Fruit fly (Drosophila melanogaster) whole organism, embryonic: ENCODE data around the gene CG10011.

Source experiments
- Ada2b ChIP-seq: fragments of 200-800 bp; sonication (Bioruptor generic); IDR thresholded peaks from 2 replicates; pipeline ENCODE4 v1.3.6; 2022; ENCODE audit warnings: missing biosample characterization, missing genetic modification characterization
- Atf3 ChIP-seq: fragments of 200-800 bp; sonication (Bioruptor generic); optimal IDR thresholded peaks from 3 replicates; lab custom pipeline; 2016; ENCODE audit warnings: missing biosample characterization, missing genetic modification characterization
- B-H2 ChIP-seq: fragments of 200-800 bp; sonication (Bioruptor generic); optimal IDR thresholded peaks from 2 replicates; lab custom pipeline; 2018; ENCODE audit warnings: missing biosample characterization, mild to moderate bottlenecking, missing genetic modification characterization
- CG10274 ChIP-seq: fragments of 200-800 bp; sonication (Bioruptor generic); optimal IDR thresholded peaks from 3 replicates; lab custom pipeline; 2017; ENCODE audit warnings: missing biosample characterization, mild to moderate bottlenecking, missing genetic modification characterization
- CG10431 ChIP-seq: fragments of 200-800 bp; sonication (Bioruptor generic); optimal IDR thresholded peaks from 3 replicates; lab custom pipeline; 2018; ENCODE audit warnings: missing biosample characterization, mild to moderate bottlenecking, missing genetic modification characterization
- CG10543 ChIP-seq: fragments of 200-800 bp; sonication (Bioruptor generic); optimal IDR thresholded peaks from 3 replicates; lab custom pipeline; 2017; ENCODE audit warnings: missing biosample characterization, mild to moderate bottlenecking, missing genetic modification characterization, moderate library complexity
- CG12104 ChIP-seq: fragments of 200-800 bp; sonication (Bioruptor generic); optimal IDR thresholded peaks from 3 replicates; lab custom pipeline; 2016; ENCODE audit warnings: missing biosample characterization, missing genetic modification characterization
- CG12236 ChIP-seq: fragments of 200-800 bp; sonication (Bioruptor generic); optimal IDR thresholded peaks from 2 replicates; lab custom pipeline; 2016; ENCODE audit warnings: missing biosample characterization, missing genetic modification characterization
- CG1529 ChIP-seq: fragments of 200-800 bp; sonication (Bioruptor generic); optimal IDR thresholded peaks from 3 replicates; lab custom pipeline; 2018; ENCODE audit warnings: missing biosample characterization, missing genetic modification characterization
- CG17912 ChIP-seq: fragments of 200-800 bp; sonication (Bioruptor generic); optimal IDR thresholded peaks from 2 replicates; lab custom pipeline; 2018; ENCODE audit warnings: missing biosample characterization, mild to moderate bottlenecking, missing genetic modification characterization
- CG2199 ChIP-seq: fragments of 200-800 bp; sonication (Bioruptor generic); IDR thresholded peaks from 3 replicates; pipeline ENCODE4 v1.3.6; 2022; ENCODE audit warnings: missing biosample characterization, missing genetic modification characterization
- CG2712 ChIP-seq: fragments of 200-800 bp; optimal IDR thresholded peaks from 3 replicates; lab custom pipeline; 2019; ENCODE audit warnings: missing biosample characterization, mild to moderate bottlenecking, missing genetic modification characterization, moderate library complexity
- CG2875 ChIP-seq: fragments of 200-800 bp; sonication (Bioruptor generic); optimal IDR thresholded peaks from 2 replicates; lab custom pipeline; 2017; ENCODE audit warnings: missing biosample characterization, mild to moderate bottlenecking, missing genetic modification characterization, missing genetic modification reagents
- CG30020 ChIP-seq: fragments of 200-800 bp; optimal IDR thresholded peaks from 2 replicates; lab custom pipeline; 2019; ENCODE audit warnings: missing biosample characterization, mild to moderate bottlenecking, missing genetic modification characterization, moderate library complexity
- CG4424 ChIP-seq: fragments of 200-800 bp; sonication (Bioruptor generic); optimal IDR thresholded peaks from 3 replicates; lab custom pipeline; 2016; ENCODE audit warnings: missing biosample characterization, missing genetic modification characterization
- CG8089 ChIP-seq: fragments of 200-800 bp; sonication (Bioruptor generic); optimal IDR thresholded peaks from 3 replicates; lab custom pipeline; 2016; ENCODE audit warnings: missing biosample characterization, missing genetic modification characterization
- CG8944 ChIP-seq: fragments of 200-800 bp; sonication (Bioruptor generic); optimal IDR thresholded peaks from 3 replicates; lab custom pipeline; 2016; ENCODE audit warnings: missing biosample characterization, missing genetic modification characterization
- CG9215 ChIP-seq: fragments of 200-800 bp; sonication (Bioruptor generic); IDR thresholded peaks from 2 replicates; pipeline ENCODE4 v1.3.6; 2022; ENCODE audit warnings: missing biosample characterization, missing genetic modification characterization
- Elba2 ChIP-seq: fragments of 200-800 bp; sonication (Bioruptor generic); optimal IDR thresholded peaks from 3 replicates; lab custom pipeline; 2016; ENCODE audit warnings: missing biosample characterization, missing genetic modification characterization
- Ets65A ChIP-seq: fragments of 200-800 bp; sonication (Bioruptor generic); peaks from one replicate; lab custom pipeline; 2016; ENCODE audit warnings: missing biosample characterization, missing genetic modification characterization
- Lim3 ChIP-seq: fragments of 200-800 bp; sonication (Bioruptor generic); IDR thresholded peaks from 2 replicates; pipeline ENCODE4 v1.3.6; 2022; ENCODE audit warnings: missing biosample characterization, missing genetic modification characterization
- Meics ChIP-seq: fragments of 200-800 bp; sonication (Bioruptor generic); optimal IDR thresholded peaks from 2 replicates; lab custom pipeline; 2017; ENCODE audit warnings: missing biosample characterization, mild to moderate bottlenecking, missing genetic modification characterization
- NC2α ChIP-seq: fragments of 200-800 bp; sonication (Bioruptor generic); optimal IDR thresholded peaks from 2 replicates; lab custom pipeline; 2016; ENCODE audit warnings: missing biosample characterization, missing genetic modification characterization
- NC2β ChIP-seq: fragments of 200-800 bp; sonication (Bioruptor generic); optimal IDR thresholded peaks from 2 replicates; lab custom pipeline; 2016; ENCODE audit warnings: missing biosample characterization, missing genetic modification characterization
- Rfx ChIP-seq: fragments of 200-800 bp; sonication (Bioruptor generic); IDR thresholded peaks from 2 replicates; pipeline ENCODE4 v1.3.6; 2022; ENCODE audit warnings: missing biosample characterization, missing genetic modification characterization
- ara ChIP-seq: fragments of 200-800 bp; sonication (Bioruptor generic); IDR thresholded peaks from 2 replicates; pipeline ENCODE4 v1.3.6; 2022; ENCODE audit warnings: missing biosample characterization, missing genetic modification characterization
- dati ChIP-seq: fragments of 200-800 bp; sonication (Bioruptor generic); IDR thresholded peaks from 2 replicates; pipeline ENCODE4 v1.3.6; 2022; ENCODE audit warnings: missing biosample characterization, missing genetic modification characterization
- ems ChIP-seq: fragments of 200-800 bp; sonication (Bioruptor generic); optimal IDR thresholded peaks from 3 replicates; lab custom pipeline; 2016; ENCODE audit warnings: missing biosample characterization, missing genetic modification characterization
- en ChIP-seq: fragments of 200-800 bp; sonication (Bioruptor generic); optimal IDR thresholded peaks from 2 replicates; lab custom pipeline; 2016; ENCODE audit warnings: missing biosample characterization, missing genetic modification characterization
- gfzf ChIP-seq: fragments of 200-800 bp; sonication (Bioruptor generic); optimal IDR thresholded peaks from 2 replicates; lab custom pipeline; 2016; ENCODE audit warnings: missing biosample characterization, mild to moderate bottlenecking, missing genetic modification characterization, moderate library complexity
- hbn ChIP-seq: fragments of 200-800 bp; sonication (Bioruptor generic); IDR thresholded peaks from 2 replicates; pipeline ENCODE4 v1.3.6; 2022; ENCODE audit warnings: missing biosample characterization, missing genetic modification characterization; ENCODE audit not compliant: partially characterized antibody
- hth ChIP-seq: fragments of >200 bp; optimal IDR thresholded peaks from 2 replicates; lab custom pipeline; 2017; ENCODE audit warnings: inconsistent platforms
- jing ChIP-seq: fragments of 200-800 bp; sonication (Bioruptor generic); optimal IDR thresholded peaks from 2 replicates; lab custom pipeline; 2018; ENCODE audit warnings: missing biosample characterization, mild to moderate bottlenecking, missing genetic modification characterization
- nom ChIP-seq: fragments of 200-800 bp; sonication (Bioruptor generic); optimal IDR thresholded peaks from 2 replicates; lab custom pipeline; 2017; ENCODE audit warnings: missing biosample characterization, missing genetic modification characterization, mild to moderate bottlenecking, moderate library complexity, missing genetic modification reagents
- pan ChIP-seq, 4 experiments: fragments of >200 bp in 3 of 4; fragments of 200-800 bp in 1 of 4; sonication (Bioruptor generic) in 1 of 4; optimal IDR thresholded peaks in 3 of 4; IDR thresholded peaks in 1 of 4; 2 replicates each; pipeline versions ENCODE4 v1.3.6 to Lab custom; 2017 to 2022; ENCODE audit warnings: missing biosample characterization in 2 of 4, missing genetic modification characterization in 2 of 4, mixed read lengths in 1 of 4
- peb ChIP-seq: fragments of 200-800 bp; sonication (Bioruptor generic); IDR thresholded peaks from 2 replicates; pipeline ENCODE4 v1.3.6; 2022; ENCODE audit warnings: missing biosample characterization, missing genetic modification characterization
- pros ChIP-seq: fragments of 200-800 bp; sonication (Bioruptor generic); optimal IDR thresholded peaks from 3 replicates; lab custom pipeline; 2019; ENCODE audit warnings: missing biosample characterization, mild to moderate bottlenecking, missing genetic modification characterization, moderate library complexity
- run ChIP-seq: fragments of 200-800 bp; sonication (Bioruptor generic); optimal IDR thresholded peaks from 3 replicates; lab custom pipeline; 2018; ENCODE audit warnings: missing biosample characterization, mild to moderate bottlenecking, missing genetic modification characterization
- schlank ChIP-seq: fragments of 200-800 bp; sonication (Bioruptor generic); optimal IDR thresholded peaks from 2 replicates; lab custom pipeline; 2018; ENCODE audit warnings: missing biosample characterization, mild to moderate bottlenecking, missing genetic modification characterization
- sens-2 ChIP-seq: fragments of 200-800 bp; sonication (Bioruptor generic); IDR thresholded peaks from 2 replicates; pipeline ENCODE4 v1.3.6; 2022; ENCODE audit warnings: missing biosample characterization, missing genetic modification characterization
- shn ChIP-seq: fragments of 200-800 bp; sonication (Bioruptor generic); optimal IDR thresholded peaks from 3 replicates; lab custom pipeline; 2016; ENCODE audit warnings: missing biosample characterization, missing genetic modification characterization
- so ChIP-seq: fragments of 200-800 bp; sonication (Bioruptor generic); IDR thresholded peaks from 3 replicates; pipeline ENCODE4 v1.3.6; 2022; ENCODE audit warnings: missing biosample characterization, missing genetic modification characterization
- sug ChIP-seq: fragments of 200-800 bp; optimal IDR thresholded peaks from 2 replicates; lab custom pipeline; 2019; ENCODE audit warnings: missing biosample characterization, mild to moderate bottlenecking, missing genetic modification characterization, moderate library complexity
- tap ChIP-seq: fragments of 200-800 bp; optimal IDR thresholded peaks from 3 replicates; lab custom pipeline; 2019; ENCODE audit warnings: missing biosample characterization, mild to moderate bottlenecking, missing genetic modification characterization, moderate library complexity
- tna ChIP-seq: fragments of 200-800 bp; sonication (Bioruptor generic); IDR thresholded peaks from 2 replicates; pipeline ENCODE4 v1.3.6; 2022; ENCODE audit warnings: missing biosample characterization, missing genetic modification characterization; ENCODE audit not compliant: partially characterized antibody
- ttk ChIP-seq: fragments of 200-800 bp; sonication (Bioruptor generic); IDR thresholded peaks from 2 replicates; pipeline ENCODE4 v2.1.2; 2022; ENCODE audit warnings: missing biosample characterization, missing genetic modification characterization
- tx ChIP-seq: fragments of 200-800 bp; sonication (Bioruptor generic); optimal IDR thresholded peaks from 2 replicates; lab custom pipeline; 2016; ENCODE audit warnings: missing biosample characterization, missing genetic modification characterization
- yki ChIP-seq: fragments of >200 bp; optimal IDR thresholded peaks from 3 replicates; lab custom pipeline; 2018
- zen ChIP-seq: fragments of 200-800 bp; sonication (Bioruptor generic); optimal IDR thresholded peaks from 3 replicates; lab custom pipeline; 2018; ENCODE audit warnings: missing biosample characterization, mild to moderate bottlenecking, missing genetic modification characterization, moderate library complexity

The CG10011 gene

DNA sequence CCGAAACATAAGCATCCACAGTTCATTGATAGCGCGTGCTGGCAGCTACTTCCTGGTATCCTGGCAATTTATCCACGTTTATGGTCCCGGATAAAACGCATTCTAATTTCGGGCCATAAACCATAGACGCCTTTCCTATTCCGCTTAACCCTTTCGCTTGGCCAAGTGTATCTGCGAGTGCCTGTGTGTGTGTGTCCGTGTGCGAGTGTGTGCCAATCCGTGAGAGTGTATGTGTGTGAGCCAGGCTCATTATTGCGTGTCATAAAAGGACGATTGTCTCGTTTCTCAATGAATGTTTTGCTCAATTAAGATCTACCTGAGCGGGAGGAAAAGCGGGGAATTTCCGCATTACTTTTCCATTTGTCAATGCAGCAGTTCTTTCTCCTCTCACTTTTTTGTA is 48.7 kb downstream of the CG10011 start (continued):
- TF ChIP-seq B-H2 (no peak), Rfx (no peak), zen (tag; lab: Kevin White, UChicago) (peak; percentile 85), NC2α (GFP tag; lab: Kevin White, UChicago) (no peak), pan (optimal IDR thresholded peaks at IDR 0.05; lab: Kevin White, UChicago) (no peak), pan (GFP tag; optimal IDR thresholded peaks at IDR 0.05 in 1 of 2, IDR thresholded peaks at IDR 0.05 in 1 of 2) (no peak), gfzf (GFP tag; lab: Kevin White, UChicago) (no peak)
- TF ChIP-seq, all 482 proteins: peak for 6

DNA sequence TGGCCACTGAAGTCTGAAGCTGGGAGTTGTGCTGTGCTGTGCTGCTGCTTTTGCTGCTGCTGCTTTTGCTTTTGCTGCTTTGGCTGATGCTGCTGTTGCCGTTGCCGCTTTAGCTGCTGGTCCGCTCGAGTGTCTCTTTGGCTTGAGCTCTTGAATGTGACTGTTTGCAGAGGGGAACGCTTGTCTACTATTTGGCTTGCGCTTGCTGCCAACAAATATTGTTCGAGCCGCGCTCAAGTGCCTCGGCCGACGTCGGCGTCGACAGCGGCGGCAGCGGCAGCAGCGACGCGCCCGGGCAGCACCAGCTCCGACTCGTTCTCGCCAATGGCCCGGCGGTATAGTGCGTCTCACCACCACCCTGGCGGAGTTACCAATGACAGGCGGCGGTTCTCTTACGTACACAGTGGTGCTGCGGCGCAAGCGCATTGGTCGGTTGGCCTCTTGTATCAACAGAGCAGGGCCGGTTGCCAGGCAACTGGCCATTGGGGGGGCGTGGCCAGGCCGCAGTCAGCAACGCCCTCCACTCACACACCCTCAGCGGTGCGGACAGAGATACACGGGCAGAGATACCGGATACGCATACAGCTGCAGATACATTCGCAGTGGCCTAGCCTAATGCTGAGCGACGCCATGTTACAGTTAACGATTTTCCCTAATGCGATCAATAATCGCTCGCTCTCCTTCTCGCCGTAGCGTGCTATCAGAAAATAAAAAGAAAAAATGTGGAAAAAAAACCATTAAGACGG is 49.6 kb downstream of the CG10011 start, which contains the start of gene fkh:
Gene fkh, minus strand, starts transcription at position 189 of the 746 bp plus-strand sequence.
- TF ChIP-seq yki (lab: Kevin White, UChicago) (no peak), dati (GFP tag; lab: Robert Waterston, UW) (no peak), CG1529 (GFP tag; lab: Kevin White, UChicago) (peak; percentile 92), sug (tag; lab: Kevin White, UChicago) (peak; percentile 75), shn (peak; percentile 84), CG30020 (tag; lab: Kevin White, UChicago) (no peak), ara (GFP tag; lab: Robert Waterston, UW) (peak; percentile 86), sens-2 (peak; percentile 61; the same call in 1 of the 2 replicates), run (tag; lab: Kevin White, UChicago) (peak; percentile 70), Meics (GFP tag; lab: Kevin White, UChicago) (peak; percentile 94), CG2712 (peak; percentile 62), hbn (no peak), Ada2b (GFP tag; lab: Robert Waterston, UW) (no peak; the same call in 1 of the 2 replicates), Lim3 (GFP tag; lab: Robert Waterston, UW) (no peak), CG8089 (GFP tag; lab: Kevin White, UChicago) (peak; percentile 89), CG12104 (GFP tag; lab: Kevin White, UChicago) (peak; percentile 92), so (GFP tag; lab: Robert Waterston, UW) (peak; percentile 96), CG10274 (GFP tag; lab: Kevin White, UChicago) (peak; percentile 85), jing (GFP tag; lab: Kevin White, UChicago) (peak; percentile 67), CG9215 (GFP tag; lab: Robert Waterston, UW) (peak; percentile 18; the same call in 1 of the 2 replicates), ttk (GFP tag; lab: Robert Waterston, UW) (peak; percentile 67; the same call in 1 of the 2 replicates), tap (tag; lab: Kevin White, UChicago) (peak; percentile 80), NC2β (GFP tag; lab: Kevin White, UChicago) (peak; percentile 88), CG12236 (GFP tag; lab: Kevin White, UChicago) (peak; percentile 92), hth (lab: Kevin White, UChicago) (no peak), schlank (peak; percentile 97), pros (GFP tag; lab: Kevin White, UChicago) (peak; percentile 34), nom (GFP tag; lab: Kevin White, UChicago) (peak; percentile 76), tna (GFP tag; lab: Robert Waterston, UW) (no peak), tx (GFP tag; lab: Kevin White, UChicago) (peak; percentile 78), CG4424 (GFP tag; lab: Kevin White, UChicago) (peak; percentile 73), CG10543 (peak; percentile 99), CG8944 (GFP tag; lab: Kevin White, UChicago) (peak; percentile 81), CG10431 (peak; percentile 93), Ets65A (GFP tag; lab: Kevin White, UChicago) (peak; percentile 89), CG17912 (GFP tag; lab: Kevin White, UChicago) (peak; percentile 89), peb (GFP tag; lab: Robert Waterston, UW) (peak; percentile 59), CG2199 (GFP tag; lab: Robert Waterston, UW) (0 out of 3 replicates have a peak, but pooled peaks have one; percentile 33), Elba2 (GFP tag; lab: Kevin White, UChicago) (no peak), en (GFP tag; lab: Kevin White, UChicago) (peak; percentile 73), CG2875 (GFP tag; lab: Kevin White, UChicago) (peak; percentile 98), Atf3 (GFP tag; lab: Kevin White, UChicago) (peak; percentile 65), ems (GFP tag; lab: Kevin White, UChicago) (peak; percentile 66)
